Fruit fly (Drosophila melanogaster): Measurements from ENCODE around the gene CG43155.

dm6 chrX:11496257-11496656 lies 36.7 kb downstream of the CG43155 start:
- no peak for TF ChIP-seq usp (GFP tag; optimal IDR thresholded peaks at IDR 0.05)
- no peak for TF ChIP-seq CG8478 (optimal IDR thresholded peaks at IDR 0.05)
- TF ChIP-seq pan (optimal IDR thresholded peaks at IDR 0.05): no peak
- TF ChIP-seq EcR (GFP tag; optimal IDR thresholded peaks at IDR 0.05): no peak
